Worm (Caenorhabditis elegans): Measurements from ENCODE around the gene F42A8.1.

F42A8.1 gene

DNA sequence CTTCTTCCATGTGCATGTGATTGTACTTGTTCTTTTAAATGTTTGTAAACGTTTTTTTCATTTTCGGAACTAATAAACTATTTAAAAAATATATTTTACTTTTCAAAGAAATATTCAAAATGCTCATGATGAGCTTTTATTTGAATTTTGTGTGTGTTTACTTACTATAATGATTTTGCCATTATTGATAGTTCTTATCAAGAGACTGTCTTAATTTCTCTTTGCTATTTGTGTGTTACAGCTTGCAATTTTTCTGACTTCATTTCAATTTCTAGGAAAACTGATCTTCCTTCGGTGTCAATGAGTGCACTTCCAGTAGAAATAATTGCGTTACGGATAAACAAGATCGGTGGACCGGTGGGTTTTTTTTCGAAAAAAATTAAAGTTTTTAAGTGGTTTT, 28.4 kb upstream of the F42A8.1 start, which contains the start of gene C06C3.12:
Gene C06C3.12 (plus strand): TSS at position 301 of the 400 bp plus-strand sequence.
- no peak for TF ChIP-seq snpc-4 (tag; optimal IDR thresholded peaks at IDR 0.05)
- no peak for TF ChIP-seq sem-2 (GFP tag; optimal IDR thresholded peaks at IDR 0.05)
- TF ChIP-seq ztf-11 (tag; optimal IDR thresholded peaks at IDR 0.05) = no peak
- TF ChIP-seq sptf-1 (tag; optimal IDR thresholded peaks at IDR 0.05) = no peak
- no peak for TF ChIP-seq cnd-1 (tag; optimal IDR thresholded peaks at IDR 0.05)
- TF ChIP-seq nhr-237 (tag; optimal IDR thresholded peaks at IDR 0.05) = no peak
- no peak for TF ChIP-seq ces-1 (GFP tag; optimal IDR thresholded peaks at IDR 0.05)

DNA sequence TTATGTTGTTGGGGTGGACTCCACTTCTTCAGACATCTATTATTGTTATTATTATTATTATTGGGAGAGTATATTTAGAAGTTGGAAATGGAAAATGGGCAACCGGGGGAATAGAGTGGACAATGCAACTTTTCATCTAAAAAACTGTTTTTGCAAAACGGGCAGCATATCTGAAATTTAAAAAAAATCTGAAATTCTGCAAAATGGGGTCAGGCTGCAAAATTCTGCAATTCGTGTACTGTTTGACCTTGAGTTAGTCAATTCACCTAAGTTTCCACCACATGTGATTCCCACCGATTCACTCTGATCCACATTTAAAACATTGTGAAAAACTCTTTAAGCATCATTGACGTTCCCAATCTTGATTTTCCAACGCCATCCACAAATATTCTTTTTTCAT, 26.6 kb upstream of the F42A8.1 start, which contains the start of gene C06C3.4:
Gene C06C3.4 (plus strand): TSS at position 301 of the 400 bp plus-strand sequence.
- TF ChIP-seq ces-1 (GFP tag; optimal IDR thresholded peaks at IDR 0.05) (no peak), mep-1 (tag; optimal IDR thresholded peaks at IDR 0.05) (no peak), tbx-8 (GFP tag; optimal IDR thresholded peaks at IDR 0.05) (no peak), ceh-39 (tag; optimal IDR thresholded peaks at IDR 0.05) (no peak), nhr-76 (tag; optimal IDR thresholded peaks at IDR 0.05) (no peak), lsy-2 (tag; optimal IDR thresholded peaks at IDR 0.05) (no peak), nhr-237 (tag; optimal IDR thresholded peaks at IDR 0.05) (no peak), zip-8 (tag; optimal IDR thresholded peaks at IDR 0.05) (no peak), unc-39 (tag; optimal IDR thresholded peaks at IDR 0.05) (no peak), ztf-11 (tag; optimal IDR thresholded peaks at IDR 0.05) (no peak), hlh-1 (tag; optimal IDR thresholded peaks at IDR 0.05) (no peak), cnd-1 (tag; optimal IDR thresholded peaks at IDR 0.05) (no peak), elt-3 (tag; optimal IDR thresholded peaks at IDR 0.05) (no peak), bed-3 (GFP tag; optimal IDR thresholded peaks at IDR 0.05) (no peak), sptf-1 (tag; optimal IDR thresholded peaks at IDR 0.05) (no peak), lin-32 (GFP tag; optimal IDR thresholded peaks at IDR 0.05) (no peak)

DNA sequence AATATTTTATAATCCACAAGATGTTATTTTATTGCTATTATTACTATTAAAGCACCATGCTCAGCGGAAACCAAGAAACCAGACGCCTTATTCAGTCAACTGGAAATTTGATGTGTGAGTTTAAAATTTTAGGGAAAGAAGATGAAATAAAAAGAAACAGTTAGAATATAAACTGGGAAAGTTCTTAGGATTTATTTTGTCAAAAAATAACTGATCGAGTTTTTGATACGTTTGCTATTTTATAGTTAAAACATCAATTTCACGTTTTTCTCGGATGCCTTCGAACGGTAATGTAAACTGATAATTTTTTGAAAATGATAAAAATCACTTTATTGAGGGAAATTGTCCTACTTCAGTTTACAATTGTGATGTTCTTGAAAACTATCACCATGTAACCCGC, 26.0 kb upstream of the F42A8.1 start, which contains the start of gene C06C3.3:
Gene C06C3.3 (minus strand): TSS at position 101 of the 400 bp plus-strand sequence.
- TF ChIP-seq sem-2 (GFP tag; optimal IDR thresholded peaks at IDR 0.05) = no peak
- TF ChIP-seq sptf-1 (tag; optimal IDR thresholded peaks at IDR 0.05) = no peak
- no peak for TF ChIP-seq unc-120 (tag; optimal IDR thresholded peaks at IDR 0.05; ENCODE audit: poor library complexity, severe bottlenecking)
- TF ChIP-seq nhr-237 (tag; optimal IDR thresholded peaks at IDR 0.05) = no peak
- TF ChIP-seq nhr-28 (tag; optimal IDR thresholded peaks at IDR 0.05) = no peak
- TF ChIP-seq zip-8 (tag; optimal IDR thresholded peaks at IDR 0.05) = no peak
- no peak for TF ChIP-seq cnd-1 (tag; optimal IDR thresholded peaks at IDR 0.05)
- TF ChIP-seq flh-1 (GFP tag; optimal IDR thresholded peaks at IDR 0.05) = no peak
- no peak for TF ChIP-seq tbx-8 (GFP tag; optimal IDR thresholded peaks at IDR 0.05)
- TF ChIP-seq ceh-43 (GFP tag; optimal IDR thresholded peaks at IDR 0.05) = no peak
- no peak for TF ChIP-seq blmp-1 (tag; optimal IDR thresholded peaks at IDR 0.05)
- TF ChIP-seq M03D4.4 (tag; optimal IDR thresholded peaks at IDR 0.05) = no peak

DNA sequence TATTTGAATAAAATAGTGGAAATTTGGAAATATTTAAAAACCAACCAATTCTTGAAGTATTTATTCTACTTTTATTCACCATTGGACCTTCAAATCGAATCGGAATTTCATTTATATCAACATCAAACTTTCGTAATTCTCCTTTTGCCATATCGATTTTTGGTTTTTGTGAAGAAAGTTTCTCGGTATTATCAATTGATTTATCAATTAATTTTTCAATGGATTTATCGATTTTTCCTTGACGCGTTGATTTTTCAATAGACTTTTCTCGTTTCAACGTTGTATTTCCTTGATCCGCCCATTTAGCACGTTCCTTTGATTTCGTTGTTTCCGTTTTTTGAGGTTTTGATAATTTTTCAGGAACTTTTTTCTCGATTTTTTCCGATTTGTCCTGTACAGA, 23.0 kb upstream of the F42A8.1 start:
- TF ChIP-seq nhr-12 (tag; optimal IDR thresholded peaks at IDR 0.05) (no peak), sptf-1 (tag; optimal IDR thresholded peaks at IDR 0.05) (no peak), bed-3 (GFP tag; optimal IDR thresholded peaks at IDR 0.05) (no peak), mab-5 (tag; optimal IDR thresholded peaks at IDR 0.05) (no peak), mls-2 (tag; optimal IDR thresholded peaks at IDR 0.05) (no peak), unc-62 (GFP tag; optimal IDR thresholded peaks at IDR 0.05) (no peak), elt-3 (tag; optimal IDR thresholded peaks at IDR 0.05) (no peak), flh-1 (GFP tag; optimal IDR thresholded peaks at IDR 0.05) (no peak), lsy-2 (tag; optimal IDR thresholded peaks at IDR 0.05) (no peak), sem-2 (GFP tag; optimal IDR thresholded peaks at IDR 0.05) (no peak)

DNA sequence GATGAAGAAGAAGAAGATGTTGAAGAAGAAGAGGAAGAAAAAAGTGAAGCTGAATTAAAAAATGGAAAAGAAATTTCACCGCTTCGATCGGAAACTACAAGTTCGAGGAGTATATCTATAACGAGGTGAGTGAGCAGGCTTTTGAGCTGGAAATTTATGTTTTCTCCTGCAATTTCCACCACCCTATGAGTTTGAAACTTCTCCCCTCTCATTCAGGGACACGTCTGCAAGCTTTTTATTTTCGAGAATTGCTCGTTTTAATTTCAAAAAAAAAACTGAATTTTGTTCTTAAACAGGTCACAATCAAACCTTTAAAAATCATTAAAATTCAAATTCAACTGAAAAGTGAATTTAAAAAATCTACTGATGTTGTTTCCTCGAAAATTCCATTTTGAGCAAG, 15.9 kb upstream of the F42A8.1 start:
- no peak for TF ChIP-seq pha-4 (tag; optimal IDR thresholded peaks at IDR 0.05)
- TF ChIP-seq mls-2 (tag; optimal IDR thresholded peaks at IDR 0.05) = no peak
- no peak for TF ChIP-seq sptf-1 (tag; optimal IDR thresholded peaks at IDR 0.05)
- TF ChIP-seq lsy-2 (tag; optimal IDR thresholded peaks at IDR 0.05) = no peak
- TF ChIP-seq mab-5 (tag; optimal IDR thresholded peaks at IDR 0.05) = no peak
- TF ChIP-seq ces-1 (GFP tag; optimal IDR thresholded peaks at IDR 0.05) = no peak
- TF ChIP-seq ztf-11 (tag; optimal IDR thresholded peaks at IDR 0.05) = no peak
- TF ChIP-seq elt-1 (tag; optimal IDR thresholded peaks at IDR 0.05; ENCODE audit: borderline replicate concordance, insufficient read depth) = no peak
- no peak for TF ChIP-seq cnd-1 (tag; optimal IDR thresholded peaks at IDR 0.05)
- TF ChIP-seq sem-2 (GFP tag; optimal IDR thresholded peaks at IDR 0.05) = no peak
- TF ChIP-seq elt-3 (tag; optimal IDR thresholded peaks at IDR 0.05) = no peak
- TF ChIP-seq snpc-4 (tag; optimal IDR thresholded peaks at IDR 0.05) = no peak
- TF ChIP-seq zip-8 (tag; optimal IDR thresholded peaks at IDR 0.05) = no peak
- TF ChIP-seq ham-2 (GFP tag; optimal IDR thresholded peaks at IDR 0.05) = no peak
